Fruit fly (Drosophila melanogaster): ENCODE results near the gene CG5921.

Gene CG5921

DNA sequence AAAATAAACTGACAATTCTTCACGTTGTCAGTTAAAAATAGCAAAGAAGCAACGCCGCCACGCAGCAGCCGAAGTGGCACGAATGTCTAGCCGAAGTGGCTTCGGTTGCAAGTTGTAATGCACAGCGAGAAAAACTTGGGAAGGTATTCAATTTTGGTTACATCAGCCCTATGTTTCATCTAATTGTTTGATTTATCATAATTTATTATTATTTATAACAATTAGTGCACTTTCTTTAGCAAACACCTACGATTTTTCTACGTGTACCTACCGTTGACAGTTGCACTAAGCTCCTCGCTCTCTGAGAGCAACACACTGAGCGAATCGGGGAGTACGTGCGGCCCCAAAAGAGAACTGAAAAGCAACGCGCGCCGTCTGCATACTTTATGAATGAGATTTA, 24.2 kb downstream of the CG5921 start, which contains the start of gene Tsp5D (continued):
- no peak for TF ChIP-seq jim (GFP tag; optimal IDR thresholded peaks at IDR 0.05)

DNA sequence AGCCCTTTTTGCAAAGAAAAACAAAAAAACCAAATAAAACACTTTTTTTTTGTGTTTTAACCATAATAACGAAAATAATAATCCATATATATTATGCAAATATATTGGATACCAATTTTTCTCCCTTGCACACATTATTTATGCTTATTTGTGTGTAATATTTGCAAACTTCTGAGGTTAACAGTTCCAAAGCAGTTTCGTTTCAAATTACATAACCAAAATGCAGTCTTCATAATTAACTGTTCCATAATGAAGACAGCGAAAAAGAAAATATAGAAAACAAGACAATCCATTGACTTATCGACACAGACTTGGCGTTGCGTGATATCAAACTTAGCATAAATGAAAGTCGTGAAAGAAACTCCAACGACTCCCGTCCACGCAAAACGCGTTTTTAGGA, 25.0 kb downstream of the CG5921 start:
- TF ChIP-seq Dif (GFP tag; optimal IDR thresholded peaks at IDR 0.05; ENCODE audit: partially characterized antibody), result no peak
- TF ChIP-seq psq (GFP tag; optimal IDR thresholded peaks at IDR 0.05), result no peak
- TF ChIP-seq Abd-B (GFP tag; optimal IDR thresholded peaks at IDR 0.05), result no peak
- TF ChIP-seq Sp1 (GFP tag; optimal IDR thresholded peaks at IDR 0.05), result no peak
- no peak for TF ChIP-seq HLH106 (tag; optimal IDR thresholded peaks at IDR 0.05)
- TF ChIP-seq sv (GFP tag; optimal IDR thresholded peaks at IDR 0.05), result no peak
- TF ChIP-seq lola (GFP tag; optimal IDR thresholded peaks at IDR 0.05), result no peak

DNA sequence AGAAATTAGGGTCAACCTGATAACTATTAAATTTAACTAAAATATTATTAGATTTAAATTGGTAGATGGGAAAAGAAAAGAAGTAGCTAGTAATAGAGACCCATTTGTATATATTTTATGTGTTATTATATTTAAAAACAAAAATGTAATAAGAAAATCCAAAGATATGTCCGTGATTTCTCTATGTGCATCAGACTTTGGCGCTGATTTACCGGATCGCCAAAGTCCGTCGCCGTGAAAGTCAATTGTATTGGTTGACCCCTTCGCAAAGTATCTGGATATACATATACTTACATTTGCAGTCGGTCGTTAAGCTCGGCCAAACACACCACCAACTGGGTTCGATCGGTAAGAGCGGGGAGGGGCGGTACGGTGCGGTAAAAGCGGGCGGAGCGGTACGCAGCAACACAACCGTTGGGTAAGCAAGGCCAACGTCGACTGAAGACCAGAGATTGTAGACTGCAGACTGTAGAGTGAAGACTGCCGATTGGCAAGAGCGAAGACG, 26.5 kb downstream of the CG5921 start:
- TF ChIP-seq dl (GFP tag; optimal IDR thresholded peaks at IDR 0.05; ENCODE audit: insufficient read depth in 1 of 2, partially characterized antibody in 2 of 2), result no peak
- peak; percentile 52 for TF ChIP-seq Hnf4 (GFP tag; optimal IDR thresholded peaks at IDR 0.05)
- TF ChIP-seq psq (GFP tag; optimal IDR thresholded peaks at IDR 0.05), result peak; percentile 43
- peak; percentile 69 for TF ChIP-seq Sp1 (GFP tag; optimal IDR thresholded peaks at IDR 0.05)
- TF ChIP-seq HLH106 (tag; optimal IDR thresholded peaks at IDR 0.05), result peak; percentile 63
- TF ChIP-seq CG9705 (GFP tag; optimal IDR thresholded peaks at IDR 0.05), result peak; percentile 25
- peak; percentile 12 for TF ChIP-seq fru (GFP tag; optimal IDR thresholded peaks at IDR 0.05)
- no peak for TF ChIP-seq sage (GFP tag; optimal IDR thresholded peaks at IDR 0.05)
- TF ChIP-seq h (GFP tag; optimal IDR thresholded peaks at IDR 0.05), result peak; percentile 38
- no peak for TF ChIP-seq br (GFP tag; optimal IDR thresholded peaks at IDR 0.05)
- TF ChIP-seq rgr (GFP tag; optimal IDR thresholded peaks at IDR 0.05), result peak; percentile 40
- no peak for TF ChIP-seq N (GFP tag; optimal IDR thresholded peaks at IDR 0.05)
- TF ChIP-seq foxo (GFP tag; optimal IDR thresholded peaks at IDR 0.05), result peak in 1 of 2 experiments; percentile 50
- no peak for TF ChIP-seq woc (GFP tag; optimal IDR thresholded peaks at IDR 0.05)
- TF ChIP-seq OdsH (GFP tag; optimal IDR thresholded peaks at IDR 0.05), result peak; percentile 56

DNA sequence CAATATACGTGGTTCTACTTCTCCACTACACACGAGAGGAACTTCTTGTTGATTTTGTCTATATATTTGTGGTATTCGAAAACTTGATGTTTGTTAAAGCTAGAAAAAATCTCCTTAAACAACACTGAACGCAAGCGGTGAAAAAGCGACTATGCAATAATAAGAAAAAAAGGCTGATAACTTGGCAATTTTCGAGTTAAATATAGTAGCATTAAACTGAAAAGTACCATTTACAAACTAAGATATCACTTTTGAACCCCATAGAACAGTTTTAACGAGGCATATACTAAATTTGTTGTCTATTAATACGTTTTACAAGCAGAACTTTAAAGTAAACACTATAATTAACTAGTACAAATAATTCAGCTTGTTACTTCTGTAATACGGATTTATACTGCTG, 27.1 kb downstream of the CG5921 start, which contains the start of gene CG4666:
Gene CG4666 (minus strand): TSS at position 101 of the 400 bp plus-strand sequence.
- TF ChIP-seq Hr78 (GFP tag; optimal IDR thresholded peaks at IDR 0.05), result no peak
- TF ChIP-seq CrebA (GFP tag; optimal IDR thresholded peaks at IDR 0.05; ENCODE audit: borderline replicate concordance), result no peak
- no peak for TF ChIP-seq pan (optimal IDR thresholded peaks at IDR 0.05)
- TF ChIP-seq GATAd (GFP tag; optimal IDR thresholded peaks at IDR 0.05), result no peak
- TF ChIP-seq Mio (GFP tag; optimal IDR thresholded peaks at IDR 0.05), result no peak
- no peak for TF ChIP-seq Myc (optimal IDR thresholded peaks at IDR 0.05)
- TF ChIP-seq Hr83 (GFP tag; optimal IDR thresholded peaks at IDR 0.05; ENCODE audit: poor library complexity, severe bottlenecking), result no peak
- TF ChIP-seq sv (GFP tag; optimal IDR thresholded peaks at IDR 0.05), result no peak
- TF ChIP-seq fru (GFP tag; optimal IDR thresholded peaks at IDR 0.05), result no peak
- TF ChIP-seq rgr (GFP tag; optimal IDR thresholded peaks at IDR 0.05), result no peak
- TF ChIP-seq OdsH (GFP tag; optimal IDR thresholded peaks at IDR 0.05), result no peak
- TF ChIP-seq Dif (GFP tag; optimal IDR thresholded peaks at IDR 0.05; ENCODE audit: partially characterized antibody), result no peak
- TF ChIP-seq jim (GFP tag; optimal IDR thresholded peaks at IDR 0.05), result no peak
- TF ChIP-seq tai (GFP tag; optimal IDR thresholded peaks at IDR 0.05), result no peak
- TF ChIP-seq CG32264 (GFP tag; optimal IDR thresholded peaks at IDR 0.05), result no peak
- no peak for TF ChIP-seq dsf (GFP tag; optimal IDR thresholded peaks at IDR 0.05; ENCODE audit: borderline replicate concordance)

DNA sequence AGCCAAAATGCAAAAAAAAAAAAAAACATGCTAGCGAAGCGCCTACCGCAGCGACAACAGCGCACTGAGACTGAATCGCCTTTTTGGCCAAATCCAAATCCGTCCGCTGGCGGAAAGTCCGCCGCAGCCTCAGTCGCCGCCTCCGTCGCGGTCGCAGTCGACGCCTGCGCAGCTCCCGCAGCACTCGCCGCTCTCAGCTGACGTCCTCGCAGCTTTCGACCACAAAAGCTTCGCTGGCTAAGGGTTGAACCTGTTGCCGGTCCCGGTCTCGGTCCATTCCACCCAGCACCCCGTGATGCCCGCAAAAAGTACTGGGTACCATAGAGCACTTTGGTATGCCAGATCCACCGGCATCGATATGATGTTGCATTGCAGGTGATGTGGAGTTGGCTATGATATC, 30.7 kb downstream of the CG5921 start, which contains the start of gene CG4660:
Gene CG4660 (minus strand): TSS at position 77 of the 400 bp plus-strand sequence.
- TF ChIP-seq GATAd (GFP tag; optimal IDR thresholded peaks at IDR 0.05) (no peak), psq (GFP tag; optimal IDR thresholded peaks at IDR 0.05) (no peak), brk (GFP tag; optimal IDR thresholded peaks at IDR 0.05) (no peak), Dif (GFP tag; optimal IDR thresholded peaks at IDR 0.05; ENCODE audit: partially characterized antibody) (no peak), Jra (GFP tag; optimal IDR thresholded peaks at IDR 0.05) (no peak), rgr (GFP tag; optimal IDR thresholded peaks at IDR 0.05) (no peak), Hr83 (GFP tag; optimal IDR thresholded peaks at IDR 0.05; ENCODE audit: poor library complexity, severe bottlenecking) (no peak), CG32264 (GFP tag; optimal IDR thresholded peaks at IDR 0.05) (no peak), woc (GFP tag; optimal IDR thresholded peaks at IDR 0.05) (no peak)

All from whole organism, wandering third instar larva.